Worm (Caenorhabditis elegans) whole organism, mixed stage, embryonic: ENCODE data around the gene F55G11.2.

ENCODE experiments used
- ceh-83 ChIP-seq: fragments of 200-800 bp; sonication (Bioruptor generic); optimal IDR thresholded peaks from 2 replicates; lab custom pipeline; 2018; ENCODE audit warnings: mild to moderate bottlenecking, missing genetic modification characterization, missing compliant biosample characterization
- ces-1 ChIP-seq: fragments of 150-350 bp; optimal IDR thresholded peaks from 2 replicates; lab custom pipeline; 2014; ENCODE audit warnings: missing biosample characterization, missing genetic modification reagents, missing genetic modification characterization
- elt-3 ChIP-seq: fragments of 150-350 bp; optimal IDR thresholded peaks from 2 replicates; lab custom pipeline; 2014; ENCODE audit warnings: missing biosample characterization, missing genetic modification characterization
- lsy-2 ChIP-seq: fragments of 150-350 bp; optimal IDR thresholded peaks from 2 replicates; lab custom pipeline; 2014; ENCODE audit warnings: missing biosample characterization, missing genetic modification characterization
- mep-1 ChIP-seq: fragments of 150-350 bp; optimal IDR thresholded peaks from 2 replicates; lab custom pipeline; 2017; ENCODE audit warnings: missing biosample characterization, missing genetic modification reagents, missing genetic modification characterization, inconsistent platforms
- nhr-12 ChIP-seq: fragments of 150-350 bp; optimal IDR thresholded peaks from 2 replicates; lab custom pipeline; 2014; ENCODE audit warnings: missing biosample characterization, missing genetic modification characterization
- nhr-237 ChIP-seq: fragments of 150-350 bp; optimal IDR thresholded peaks from 2 replicates; lab custom pipeline; 2014; ENCODE audit warnings: missing biosample characterization, missing genetic modification characterization
- nhr-76 ChIP-seq: sonication (generic microtip); optimal IDR thresholded peaks from 2 replicates; lab custom pipeline; 2017; ENCODE audit warnings: missing biosample characterization, missing genetic modification characterization
- pha-4 ChIP-seq: fragments of 150-350 bp; optimal IDR thresholded peaks from 2 replicates; lab custom pipeline; 2018; ENCODE audit warnings: missing biosample characterization, missing genetic modification reagents, missing genetic modification characterization
- sptf-1 ChIP-seq: sonication (generic microtip); optimal IDR thresholded peaks from 2 replicates; lab custom pipeline; 2017; ENCODE audit warnings: mild to moderate bottlenecking, missing genetic modification characterization, moderate library complexity, missing compliant biosample characterization
- unc-62 ChIP-seq: fragments of 150-350 bp; optimal IDR thresholded peaks from 2 replicates; lab custom pipeline; 2014; ENCODE audit warnings: missing biosample characterization, missing genetic modification reagents, missing genetic modification characterization
- ztf-11 ChIP-seq: fragments of 150-350 bp; optimal IDR thresholded peaks from 2 replicates; lab custom pipeline; 2014; ENCODE audit warnings: missing biosample characterization, missing genetic modification characterization

DNA sequence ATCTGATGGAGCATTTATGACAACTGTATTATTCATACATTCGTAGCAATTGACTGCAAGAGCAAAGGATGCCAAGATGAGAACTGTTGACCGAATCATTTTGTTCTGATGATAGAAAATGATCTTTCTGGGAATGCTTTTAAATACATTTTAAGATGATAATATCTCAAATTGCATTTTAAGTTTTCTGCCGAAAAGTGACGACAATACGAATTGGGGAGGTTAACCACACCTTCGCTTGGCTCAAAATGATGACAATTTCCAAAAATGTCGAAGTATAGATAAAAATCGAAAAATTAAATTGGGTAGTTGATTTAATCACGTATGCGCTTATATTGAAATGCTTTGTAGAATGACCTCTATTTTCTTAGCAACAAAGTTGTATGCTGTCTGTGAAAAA lies 27.8 kb downstream of the F55G11.2 start, which contains the start of gene dod-24:
- TF ChIP-seq ceh-83 (no peak), ztf-11 (tag; lab: Kevin White, UChicago) (no peak), mep-1 (tag; lab: Kevin White, UChicago) (no peak), pha-4 (tag; lab: Kevin White, UChicago) (no peak), ces-1 (GFP tag; lab: Kevin White, UChicago) (no peak), lsy-2 (no peak), unc-62 (no peak), nhr-12 (tag; lab: Kevin White, UChicago) (no peak), nhr-76 (tag; lab: Kevin White, UChicago) (no peak), nhr-237 (tag; lab: Kevin White, UChicago) (no peak), sptf-1 (tag; lab: Kevin White, UChicago) (no peak), elt-3 (no peak)
